Worm (Caenorhabditis elegans) whole organism, mixed stage, embryonic: Measurements from ENCODE around the gene R09E10.5.

Experiments
- blmp-1 ChIP-seq: fragments of 150-350 bp; optimal IDR thresholded peaks from 2 replicates; lab custom pipeline; 2014; ENCODE audit warnings: missing biosample characterization, missing genetic modification characterization
- ceh-83 ChIP-seq: fragments of 200-800 bp; sonication (Bioruptor generic); optimal IDR thresholded peaks from 2 replicates; lab custom pipeline; 2018; ENCODE audit warnings: mild to moderate bottlenecking, missing genetic modification characterization, missing compliant biosample characterization
- elt-1 ChIP-seq: sonication (generic microtip); optimal IDR thresholded peaks from 2 replicates; lab custom pipeline; 2017; ENCODE audit warnings: missing genetic modification characterization, mild to moderate bottlenecking, missing compliant biosample characterization, antibody characterized with exemption, moderate library complexity, borderline replicate concordance; ENCODE audit not compliant: insufficient read depth
- ham-2 ChIP-seq: fragments of 200-800 bp; sonication (Bioruptor generic); optimal IDR thresholded peaks from 2 replicates; lab custom pipeline; 2018; ENCODE audit warnings: mild to moderate bottlenecking, missing genetic modification characterization, missing compliant biosample characterization
- mab-5 ChIP-seq: fragments of 150-350 bp; optimal IDR thresholded peaks from 2 replicates; lab custom pipeline; 2014; ENCODE audit warnings: missing biosample characterization, missing genetic modification characterization
- nhr-76 ChIP-seq: sonication (generic microtip); optimal IDR thresholded peaks from 2 replicates; lab custom pipeline; 2017; ENCODE audit warnings: missing biosample characterization, missing genetic modification characterization
- pha-4 ChIP-seq: fragments of 150-350 bp; optimal IDR thresholded peaks from 2 replicates; lab custom pipeline; 2018; ENCODE audit warnings: missing biosample characterization, missing genetic modification reagents, missing genetic modification characterization
- sptf-1 ChIP-seq: sonication (generic microtip); optimal IDR thresholded peaks from 2 replicates; lab custom pipeline; 2017; ENCODE audit warnings: mild to moderate bottlenecking, missing genetic modification characterization, moderate library complexity, missing compliant biosample characterization
- tbx-8 ChIP-seq: fragments of 200-800 bp; sonication (Bioruptor generic); optimal IDR thresholded peaks from 2 replicates; lab custom pipeline; 2018; ENCODE audit warnings: mild to moderate bottlenecking, missing genetic modification characterization, moderate library complexity, missing compliant biosample characterization
- unc-62 ChIP-seq: fragments of 150-350 bp; optimal IDR thresholded peaks from 2 replicates; lab custom pipeline; 2014; ENCODE audit warnings: missing biosample characterization, missing genetic modification reagents, missing genetic modification characterization

DNA sequence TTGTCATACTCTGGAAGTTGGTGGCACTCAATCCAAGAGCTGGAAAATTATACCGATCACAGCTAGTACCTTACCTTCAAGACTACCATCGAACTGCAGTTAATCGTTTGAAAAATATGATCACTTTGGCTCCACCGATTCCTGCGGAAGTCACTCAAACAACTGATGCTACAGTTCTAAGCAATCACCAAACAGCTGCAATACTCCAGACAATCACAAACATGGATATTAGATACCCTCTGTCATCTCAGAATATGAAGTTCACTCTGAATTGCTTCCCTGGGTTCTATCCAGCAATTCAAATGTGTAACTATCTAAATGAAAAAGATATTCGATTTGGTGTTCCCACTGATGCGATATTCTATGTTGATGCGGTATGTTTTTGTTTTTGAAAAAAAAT lies 13.5 kb downstream of the R09E10.5 start:
- TF ChIP-seq unc-62 (GFP tag; lab: Kevin White, UChicago) (no peak), pha-4 (tag; lab: Kevin White, UChicago) (no peak), elt-1 (no peak), tbx-8 (GFP tag; lab: Kevin White, UChicago) (no peak), mab-5 (tag; lab: Kevin White, UChicago) (no peak), ceh-83 (GFP tag; lab: Kevin White, UChicago) (no peak), ham-2 (no peak), nhr-76 (tag; lab: Kevin White, UChicago) (no peak), blmp-1 (tag; lab: Kevin White, UChicago) (no peak), sptf-1 (tag; lab: Kevin White, UChicago) (no peak)
